Fruit fly (Drosophila melanogaster): ENCODE results near the gene Rox8.

The Rox8 gene

dm6 chr3R:24065718-24066117 lies 17.7 kb upstream of the Rox8 start:
- TF ChIP-seq CG8119 (GFP tag; IDR thresholded peaks at IDR 0.05) (no peak), CG6276 (GFP tag; optimal IDR thresholded peaks at IDR 0.05) (no peak), CG6792 (GFP tag; optimal IDR thresholded peaks at IDR 0.05) (no peak), topi (GFP tag; optimal IDR thresholded peaks at IDR 0.05) (no peak), OdsH (GFP tag; optimal IDR thresholded peaks at IDR 0.05) (no peak), Eip78C (GFP tag) (no peak), CG16779 (tag; optimal IDR thresholded peaks at IDR 0.05) (no peak), CG3032 (tag; optimal IDR thresholded peaks at IDR 0.05) (no peak), fd85E (GFP tag; optimal IDR thresholded peaks at IDR 0.05) (no peak), ss (GFP tag; optimal IDR thresholded peaks at IDR 0.05) (no peak), acj6 (GFP tag; optimal IDR thresholded peaks at IDR 0.05) (no peak)

- TF ChIP-seq lz (GFP tag; optimal IDR thresholded peaks at IDR 0.05) (peak; percentile 40), Sox14 (GFP tag; optimal IDR thresholded peaks at IDR 0.05) (peak; percentile 94), esn (GFP tag; optimal IDR thresholded peaks at IDR 0.05) (peak; percentile 47), CG34406 (GFP tag; optimal IDR thresholded peaks at IDR 0.05) (no peak), CG8632 (GFP tag; optimal IDR thresholded peaks at IDR 0.05) (no peak), achi (GFP tag; optimal IDR thresholded peaks at IDR 0.05) (no peak), CG3032 (tag; optimal IDR thresholded peaks at IDR 0.05) (peak; percentile 27), dsx (GFP tag; optimal IDR thresholded peaks at IDR 0.05; ENCODE audit: poor library complexity, severe bottlenecking) (peak; percentile 62), fkh (GFP tag; optimal IDR thresholded peaks at IDR 0.05) (peak; percentile 99)
These were observed 10.0 kb upstream of the Rox8 start, which contains the start of gene SMC1 for dm6 chr3R:24058041-24058440. SMC1 (plus strand) TSS chr3R:24058287.

dm6 chr3R:24057188-24057587 lies 9.1 kb upstream of the Rox8 start, which contains the start of gene Hsp68:
Hsp68 (minus strand) TSS chr3R:24057310.
- TF ChIP-seq achi (GFP tag; optimal IDR thresholded peaks at IDR 0.05) (no peak), Sox14 (GFP tag; optimal IDR thresholded peaks at IDR 0.05) (peak; percentile 32), CG3032 (tag; optimal IDR thresholded peaks at IDR 0.05) (no peak), svp (GFP tag) (peak; percentile 87), eg (GFP tag; IDR thresholded peaks at IDR 0.05) (no peak), Gug (GFP tag; IDR thresholded peaks at IDR 0.05) (no peak), CG4318 (GFP tag; optimal IDR thresholded peaks at IDR 0.05) (no peak), CG8319 (GFP tag; optimal IDR thresholded peaks at IDR 0.05) (no peak), OdsH (GFP tag; optimal IDR thresholded peaks at IDR 0.05) (no peak), Smox (GFP tag; optimal IDR thresholded peaks at IDR 0.05) (no peak), CG6276 (GFP tag; optimal IDR thresholded peaks at IDR 0.05) (no peak), lz (GFP tag; optimal IDR thresholded peaks at IDR 0.05) (no peak), CG11902 (GFP tag; optimal IDR thresholded peaks at IDR 0.05) (no peak), CG31627 (GFP tag; optimal IDR thresholded peaks at IDR 0.05) (no peak), acj6 (GFP tag; optimal IDR thresholded peaks at IDR 0.05) (no peak), cyc (GFP tag; optimal IDR thresholded peaks at IDR 0.05) (no peak), fkh (GFP tag; optimal IDR thresholded peaks at IDR 0.05) (peak; percentile 28), CG3919 (GFP tag; optimal IDR thresholded peaks at IDR 0.05) (no peak), CG6854 (GFP tag; optimal IDR thresholded peaks at IDR 0.05) (peak; percentile 68), ss (GFP tag; optimal IDR thresholded peaks at IDR 0.05) (peak in 1 of 2 experiments; percentile 49), CG8119 (GFP tag; IDR thresholded peaks at IDR 0.05) (no peak; the same call in 2 of the 3 replicates), dsx (GFP tag; optimal IDR thresholded peaks at IDR 0.05; ENCODE audit: poor library complexity, severe bottlenecking) (peak; percentile 55), Ets21C (GFP tag; optimal IDR thresholded peaks at IDR 0.05) (no peak), pdm3 (GFP tag; optimal IDR thresholded peaks at IDR 0.05) (no peak), Sox15 (GFP tag; optimal IDR thresholded peaks at IDR 0.05) (no peak), CG32006 (GFP tag; optimal IDR thresholded peaks at IDR 0.05) (no peak), CG6163 (GFP tag; IDR thresholded peaks at IDR 0.05) (no peak), salr (GFP tag; optimal IDR thresholded peaks at IDR 0.05) (no peak), CG6808 (GFP tag; optimal IDR thresholded peaks at IDR 0.05) (peak; percentile 43), Eip78C (GFP tag) (no peak), CG8632 (GFP tag; optimal IDR thresholded peaks at IDR 0.05) (no peak), spab (GFP tag; optimal IDR thresholded peaks at IDR 0.05) (no peak), Eip93F (GFP tag; optimal IDR thresholded peaks at IDR 0.05) (no peak), Lpt (GFP tag; optimal IDR thresholded peaks at IDR 0.05) (no peak), topi (GFP tag; optimal IDR thresholded peaks at IDR 0.05) (no peak), vri (GFP tag; optimal IDR thresholded peaks at IDR 0.05) (no peak), esn (GFP tag; optimal IDR thresholded peaks at IDR 0.05) (peak; percentile 8), Ets96B (tag; optimal IDR thresholded peaks at IDR 0.05) (no peak), Eip75B (GFP tag; optimal IDR thresholded peaks at IDR 0.05) (no peak), CG1621 (tag; optimal IDR thresholded peaks at IDR 0.05) (peak; percentile 40), Hr4 (GFP tag; optimal IDR thresholded peaks at IDR 0.05) (no peak)

Measured in whole organism, prepupa.